Worm (Caenorhabditis elegans): ENCODE results near the gene cutl-1.

- no peak for TF ChIP-seq ama-1 (optimal IDR thresholded peaks at IDR 0.05)
- no peak for TF ChIP-seq nhr-28 (tag; optimal IDR thresholded peaks at IDR 0.05)
- no peak for TF ChIP-seq nhr-43 (tag; optimal IDR thresholded peaks at IDR 0.05; ENCODE audit: poor library complexity, severe bottlenecking)
- no peak for TF ChIP-seq sea-2 (GFP tag; optimal IDR thresholded peaks at IDR 0.05)
- TF ChIP-seq nhr-76 (tag; optimal IDR thresholded peaks at IDR 0.05): no peak
- TF ChIP-seq nhr-67 (tag; optimal IDR thresholded peaks at IDR 0.05): no peak
- no peak for TF ChIP-seq fos-1 (tag; optimal IDR thresholded peaks at IDR 0.05)
- TF ChIP-seq R02D3.7 (tag; optimal IDR thresholded peaks at IDR 0.05): no peak
- peak; percentile 38 for TF ChIP-seq lin-15B (tag; optimal IDR thresholded peaks at IDR 0.05)
- no peak for TF ChIP-seq zag-1 (tag; optimal IDR thresholded peaks at IDR 0.05)
- TF ChIP-seq elt-1 (tag; optimal IDR thresholded peaks at IDR 0.05): no peak
- no peak for TF ChIP-seq ceh-9 (tag; optimal IDR thresholded peaks at IDR 0.05)
- TF ChIP-seq snpc-4 (tag; optimal IDR thresholded peaks at IDR 0.05): no peak
- TF ChIP-seq fkh-10 (GFP tag; optimal IDR thresholded peaks at IDR 0.05): no peak
Measured at ce11 chrV:13437473-13438074, 31.7 kb upstream of the cutl-1 start, which contains the start of gene mes-4.

All from whole organism, L3 larva.